Fruit fly (Drosophila melanogaster): ENCODE measurements around the gene Nep3.
"Not testable (repeated sequence)": the region's sequence is repeated elsewhere in the genome, so short reads cannot be mapped to it uniquely, and the experiment has no call there.

Nep3 gene

DNA sequence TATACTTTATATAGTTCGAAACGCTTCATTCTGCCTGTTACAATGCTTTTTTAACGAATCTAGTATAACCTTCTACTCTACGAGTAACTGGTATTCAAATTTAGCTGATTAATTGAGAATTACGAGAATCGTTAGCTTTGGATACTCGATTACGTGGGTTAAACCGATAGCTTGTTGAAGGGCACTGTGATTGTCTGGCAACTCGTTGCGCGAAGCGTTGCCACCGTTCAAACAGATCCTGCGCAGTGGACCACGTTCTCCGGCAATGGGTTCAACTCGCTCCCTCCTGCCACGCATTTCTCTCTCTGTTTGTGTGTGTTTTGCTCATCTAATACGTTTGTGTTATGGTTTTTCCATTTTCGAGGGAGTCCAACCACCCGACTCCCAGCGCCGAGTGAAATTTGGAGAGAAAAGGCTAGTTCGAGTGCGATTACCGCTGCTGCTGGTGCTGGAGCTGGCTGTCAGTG lies at the start of gene Nep3:
Gene Nep3, plus strand, starts transcription at position 417 of the 467 bp plus-strand sequence.
- TF ChIP-seq EcR (GFP tag; optimal IDR thresholded peaks at IDR 0.05) (no peak), psq (optimal IDR thresholded peaks at IDR 0.05) (no peak), Dll (optimal IDR thresholded peaks at IDR 0.05) (no peak), pan (optimal IDR thresholded peaks at IDR 0.05) (no peak), usp (GFP tag; optimal IDR thresholded peaks at IDR 0.05) (no peak), CG8478 (optimal IDR thresholded peaks at IDR 0.05) (no peak)

dm6 chrX:19915181-19915580 lies 45.9 kb upstream of the Nep3 start, which contains the start of gene CG45487:
CG45487 (minus strand) TSS chrX:19915281.
- not testable (repeated sequence) for TF ChIP-seq Dll, CG8478, pan (optimal IDR thresholded peaks at IDR 0.05)

- not testable (repeated sequence) for TF ChIP-seq psq, Dll, pan (optimal IDR thresholded peaks at IDR 0.05)
Measured at dm6 chrX:19920335-19920734, 40.8 kb upstream of the Nep3 start, which contains the start of gene CG45488. CG45488 (minus strand) TSS chrX:19920435.

DNA sequence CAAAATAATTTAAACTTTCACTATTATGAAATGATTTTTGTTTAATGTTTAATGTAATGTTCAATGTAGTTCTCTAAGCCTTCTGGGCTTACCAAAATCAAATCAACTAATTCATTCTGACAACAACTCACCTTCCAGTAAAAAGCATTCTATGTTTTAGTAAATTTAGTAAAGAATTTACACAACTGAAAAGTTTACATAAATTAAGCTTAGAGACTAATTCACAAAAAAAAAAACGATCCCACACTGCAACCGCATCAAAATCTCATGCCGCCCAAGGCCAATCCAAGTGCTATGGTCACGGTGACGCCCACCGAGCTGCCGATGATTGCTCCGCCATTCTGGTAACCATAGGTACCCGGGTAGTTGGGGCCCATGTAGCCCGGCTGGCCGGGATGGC lies 32.0 kb upstream of the Nep3 start, which contains the start of gene CG45489:
Gene CG45489, minus strand, starts transcription at position 101 of the 400 bp plus-strand sequence.
- TF ChIP-seq EcR (GFP tag; optimal IDR thresholded peaks at IDR 0.05); Dll (optimal IDR thresholded peaks at IDR 0.05); usp (GFP tag; optimal IDR thresholded peaks at IDR 0.05): not testable (repeated sequence)

- not testable (repeated sequence) for TF ChIP-seq EcR (GFP tag; optimal IDR thresholded peaks at IDR 0.05); psq (optimal IDR thresholded peaks at IDR 0.05); CG8478 (optimal IDR thresholded peaks at IDR 0.05)
Measured at dm6 chrX:19934194-19934593, 26.9 kb upstream of the Nep3 start, which contains the start of gene CG45490. CG45490 (minus strand) TSS chrX:19934294.

dm6 chrX:19938894-19939293 lies 22.2 kb upstream of the Nep3 start, which contains the start of gene CG45491:
CG45491 (minus strand) TSS chrX:19938994.
- not testable (repeated sequence) for TF ChIP-seq CG8478 (optimal IDR thresholded peaks at IDR 0.05); EcR (GFP tag; optimal IDR thresholded peaks at IDR 0.05); usp (GFP tag; optimal IDR thresholded peaks at IDR 0.05)

DNA sequence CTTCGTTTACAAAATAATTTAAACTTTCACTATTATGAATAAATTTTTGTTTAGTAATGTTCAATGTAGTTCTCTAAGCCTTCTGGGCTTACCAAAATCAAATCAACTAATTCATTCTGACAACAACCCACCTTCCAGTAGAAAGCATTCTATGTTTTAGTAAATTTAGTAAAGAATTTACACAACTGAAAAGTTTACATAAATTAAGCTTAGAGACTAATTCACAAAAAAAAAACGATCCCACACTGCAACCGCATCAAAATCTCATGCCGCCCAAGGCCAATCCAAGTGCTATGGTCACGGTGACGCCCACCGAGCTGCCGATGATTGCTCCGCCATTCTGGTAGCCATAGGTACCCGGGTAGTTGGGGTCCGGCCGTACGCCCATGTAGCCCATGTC lies 17.1 kb upstream of the Nep3 start, which contains the start of gene CG45492:
Gene CG45492, minus strand, starts transcription at position 101 of the 400 bp plus-strand sequence.
- not testable (repeated sequence) for TF ChIP-seq EcR (GFP tag; optimal IDR thresholded peaks at IDR 0.05); Dll (optimal IDR thresholded peaks at IDR 0.05); pan (optimal IDR thresholded peaks at IDR 0.05)

dm6 chrX:19948773-19949172 lies 12.3 kb upstream of the Nep3 start, which contains the start of gene CG45493:
CG45493 (minus strand) TSS chrX:19948873.
- not testable (repeated sequence) for TF ChIP-seq EcR (GFP tag; optimal IDR thresholded peaks at IDR 0.05); Dll (optimal IDR thresholded peaks at IDR 0.05); pan (optimal IDR thresholded peaks at IDR 0.05)

- TF ChIP-seq Dll (optimal IDR thresholded peaks at IDR 0.05); psq (optimal IDR thresholded peaks at IDR 0.05); EcR (GFP tag; optimal IDR thresholded peaks at IDR 0.05): not testable (repeated sequence)
Measured at dm6 chrX:19953508-19953907, 7.6 kb upstream of the Nep3 start, which contains the start of gene CG45494. CG45494 (minus strand) TSS chrX:19953608.

DNA sequence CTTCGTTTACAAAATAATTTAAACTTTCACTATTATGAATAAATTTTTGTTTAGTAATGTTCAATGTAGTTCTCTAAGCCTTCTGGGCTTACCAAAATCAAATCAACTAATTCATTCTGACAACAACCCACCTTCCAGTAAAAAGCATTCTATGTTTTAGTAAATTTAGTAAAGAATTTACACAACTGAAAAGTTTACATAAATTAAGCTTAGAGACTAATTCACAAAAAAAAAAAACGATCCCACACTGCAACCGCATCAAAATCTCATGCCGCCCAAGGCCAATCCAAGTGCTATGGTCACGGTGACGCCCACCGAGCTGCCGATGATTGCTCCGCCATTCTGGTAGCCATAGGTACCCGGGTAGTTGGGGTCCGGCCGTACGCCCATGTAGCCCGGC lies 2.9 kb upstream of the Nep3 start, which contains the start of gene CG43784:
Gene CG43784, minus strand, starts transcription at position 101 of the 400 bp plus-strand sequence.
- TF ChIP-seq pan (optimal IDR thresholded peaks at IDR 0.05); Dll (optimal IDR thresholded peaks at IDR 0.05); EcR (GFP tag; optimal IDR thresholded peaks at IDR 0.05): not testable (repeated sequence)

DNA sequence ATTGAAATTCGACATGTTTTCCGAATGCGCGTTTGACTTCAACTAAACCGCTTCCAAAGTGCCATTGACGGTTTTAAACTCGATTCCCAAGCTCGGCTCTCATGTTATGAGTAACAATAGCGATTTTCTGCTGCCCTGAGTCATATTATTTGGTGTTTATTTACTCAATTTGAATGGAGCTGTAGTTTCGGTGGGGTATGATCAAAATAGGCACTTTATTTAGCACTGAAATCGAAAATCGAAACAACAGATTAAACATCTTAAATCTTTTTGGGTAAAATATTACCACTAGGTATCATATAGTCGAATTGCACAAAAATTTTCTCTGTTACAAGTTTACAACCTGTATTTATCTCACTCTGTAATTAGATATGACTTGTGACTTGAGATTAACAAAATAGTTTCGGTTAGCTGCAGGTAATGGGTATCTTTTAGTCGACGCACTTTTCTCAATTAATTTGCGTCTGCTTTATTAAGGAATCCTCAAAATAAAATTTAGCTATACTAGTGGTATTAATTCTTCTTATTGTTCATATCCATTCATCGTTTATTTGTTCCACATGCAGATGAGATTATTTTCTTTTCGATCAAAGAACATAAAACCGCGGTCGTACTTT lies 1.6 kb upstream of the Nep3 start, which contains the start of gene CG12655:
Gene CG12655, minus strand, starts transcription at position 51 of the 617 bp plus-strand sequence.
- TF ChIP-seq usp (GFP tag; optimal IDR thresholded peaks at IDR 0.05): no peak
- TF ChIP-seq psq (optimal IDR thresholded peaks at IDR 0.05): no peak
- no peak for TF ChIP-seq EcR (GFP tag; optimal IDR thresholded peaks at IDR 0.05)
- no peak for TF ChIP-seq CG8478 (optimal IDR thresholded peaks at IDR 0.05)
- TF ChIP-seq Dll (optimal IDR thresholded peaks at IDR 0.05): no peak
- no peak for TF ChIP-seq pan (optimal IDR thresholded peaks at IDR 0.05)

- TF ChIP-seq psq (optimal IDR thresholded peaks at IDR 0.05): no peak
Measured at dm6 chrX:19964215-19964614, 3.1 kb downstream of the Nep3 start.

dm6 chrX:20001996-20002395 lies 40.9 kb downstream of the Nep3 start, which contains the start of gene lky:
lky (minus strand) TSS chrX:20002096.
- TF ChIP-seq CG8478 (optimal IDR thresholded peaks at IDR 0.05) (no peak), usp (GFP tag; optimal IDR thresholded peaks at IDR 0.05) (no peak), psq (optimal IDR thresholded peaks at IDR 0.05) (no peak)

Data from whole organism.